Fruit fly (Drosophila melanogaster) whole organism, larva: ENCODE data around the gene RluA-1.

Experiments used
- noc ChIP-seq: fragments of 200-800 bp; sonication (Bioruptor generic); optimal IDR thresholded peaks from 3 replicates; lab custom pipeline; 2019; ENCODE audit warnings: missing biosample characterization, mild to moderate bottlenecking, missing genetic modification characterization, moderate library complexity

RluA-1 gene

dm6 chr2L:10474268-10474678 lies at the start of gene RluA-1:
TSS of gene RluA-1 (minus strand) at chr2L:10474349.
- TF ChIP-seq noc (tag; lab: Kevin White, UChicago): peak; percentile 71

dm6 chr2L:10522174-10522893 lies 48.2 kb upstream of the RluA-1 start:
- no peak for TF ChIP-seq noc (tag; lab: Kevin White, UChicago)

DNA sequence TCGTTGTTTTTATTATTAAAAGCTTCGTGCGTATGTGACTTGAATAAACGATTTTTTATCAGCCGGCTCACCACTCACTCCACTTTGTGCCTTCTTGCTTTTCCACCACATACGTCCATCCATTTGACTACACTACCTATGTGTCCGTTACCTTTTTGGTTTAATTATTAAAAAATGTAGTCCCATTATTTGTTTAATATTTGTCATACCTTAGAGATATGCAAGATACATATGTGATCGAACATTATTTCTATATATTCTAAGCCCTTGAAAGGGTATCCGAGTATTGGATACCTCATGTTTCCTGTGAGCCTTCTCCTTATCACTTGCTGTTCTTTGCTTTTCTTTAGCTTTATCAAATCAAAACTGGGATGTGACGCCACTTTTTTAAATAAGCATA lies 45.1 kb upstream of the RluA-1 start:
- TF ChIP-seq noc (tag; lab: Kevin White, UChicago): peak; percentile 64

DNA sequence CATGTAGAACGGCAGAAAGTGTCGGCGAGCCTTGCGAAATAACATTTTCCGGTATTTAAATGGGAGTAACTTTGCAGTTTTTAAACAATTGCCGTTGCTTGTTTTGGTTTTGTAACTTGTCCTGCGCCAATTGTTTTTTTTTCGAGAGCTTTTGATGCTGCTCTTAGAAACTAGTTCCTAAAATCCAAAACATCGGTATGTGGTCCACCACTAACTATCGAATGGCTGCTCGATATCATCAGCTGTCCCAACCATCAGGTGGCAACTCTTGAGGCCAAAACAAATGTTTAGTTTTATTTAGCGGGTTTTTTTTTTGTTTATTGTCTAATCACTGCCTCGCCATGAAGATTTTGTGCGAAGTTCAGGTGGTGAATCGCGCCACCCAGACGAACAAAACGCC lies 42.9 kb upstream of the RluA-1 start, which contains the start of the genes Fatp1 and Lrr47:
Gene Fatp1, minus strand, starts transcription at position 134 of the 400 bp plus-strand sequence.
Gene Lrr47, plus strand, starts transcription at position 251 of the 400 bp plus-strand sequence.
- no peak for TF ChIP-seq noc (tag; lab: Kevin White, UChicago)

DNA sequence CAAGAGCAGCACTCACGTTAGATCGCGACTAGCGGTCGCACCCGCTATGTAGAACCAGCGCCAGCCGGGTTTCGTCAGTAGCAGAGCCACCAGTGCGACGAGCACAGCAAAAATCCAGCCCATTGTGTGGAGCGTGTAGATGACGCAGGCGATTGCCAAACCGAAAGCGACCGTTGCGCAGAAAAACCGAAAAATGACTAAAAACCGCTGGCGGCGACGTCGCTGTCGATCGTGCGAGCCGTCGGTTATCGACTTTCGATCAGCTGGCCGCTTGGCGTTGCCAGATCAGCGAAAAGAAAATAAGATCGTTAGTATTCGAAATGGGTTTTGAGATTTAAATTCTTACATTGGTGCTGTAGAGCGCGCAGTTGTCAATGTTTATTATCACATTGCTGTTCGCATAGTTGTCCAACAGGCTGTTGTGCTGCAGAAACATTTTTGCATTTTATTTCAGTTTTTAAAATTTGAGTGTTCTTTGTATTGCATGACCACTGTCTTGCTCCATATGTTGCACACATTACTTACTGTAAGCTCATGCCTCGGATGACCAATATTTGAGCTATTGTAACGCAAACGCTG lies 42.4 kb upstream of the RluA-1 start:
- TF ChIP-seq noc (tag; lab: Kevin White, UChicago): peak; percentile 39

DNA sequence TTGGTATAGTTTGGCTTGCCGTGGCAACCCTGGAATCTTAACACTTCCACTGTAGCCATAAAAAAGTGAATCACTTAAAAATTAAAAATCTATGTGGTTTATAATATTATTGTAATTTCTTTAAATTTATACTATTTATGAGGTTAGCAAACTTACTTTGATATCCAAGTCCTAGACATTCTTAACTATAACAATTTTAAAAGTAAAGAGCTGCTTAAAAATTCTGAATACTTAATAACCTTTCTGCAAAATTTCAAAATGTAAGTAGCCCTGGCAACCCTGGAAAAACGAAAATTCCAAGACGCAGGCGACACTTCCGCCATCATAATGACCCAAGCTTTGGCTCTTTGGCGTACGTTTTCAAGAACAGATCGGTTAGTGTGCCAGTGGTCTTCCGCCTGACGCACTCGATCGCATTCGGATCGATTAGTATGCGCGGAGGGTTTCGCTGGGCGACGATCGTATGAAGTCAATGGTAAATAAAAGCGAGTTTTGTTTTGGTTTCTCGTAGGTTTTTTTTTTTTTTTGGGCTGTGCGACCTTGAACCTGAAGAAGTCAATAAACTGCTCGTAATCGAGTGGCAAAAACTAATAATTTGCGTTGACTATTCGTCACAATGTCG lies 41.5 kb upstream of the RluA-1 start:
- no peak for TF ChIP-seq noc (tag; lab: Kevin White, UChicago)

DNA sequence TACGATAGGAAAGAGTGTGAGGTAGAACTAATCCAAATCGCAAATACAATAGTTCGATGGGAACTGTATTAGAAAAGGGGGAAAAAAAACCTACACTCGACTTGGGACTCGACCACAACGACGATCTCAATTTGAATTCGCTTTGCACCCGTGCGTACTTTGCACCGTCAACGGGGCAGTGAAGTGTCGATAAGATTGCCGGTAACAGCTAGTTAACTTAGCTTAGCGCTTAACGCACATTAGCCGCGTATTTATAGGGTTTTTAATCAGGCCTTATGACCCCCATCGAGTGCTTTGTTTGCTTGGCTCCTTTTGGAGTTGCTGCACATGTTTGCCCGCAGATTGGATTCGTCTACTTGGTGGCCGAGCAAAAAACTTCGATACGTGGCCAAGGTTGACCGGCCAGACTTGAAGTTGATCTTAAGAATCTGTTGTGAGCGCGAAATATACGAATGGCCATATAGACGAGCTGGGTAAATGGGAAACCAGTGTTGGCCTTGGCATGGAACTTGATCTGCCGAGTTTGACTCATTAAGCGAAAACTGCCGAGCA lies 40.5 kb upstream of the RluA-1 start:
- no peak for TF ChIP-seq noc (tag; lab: Kevin White, UChicago)

DNA sequence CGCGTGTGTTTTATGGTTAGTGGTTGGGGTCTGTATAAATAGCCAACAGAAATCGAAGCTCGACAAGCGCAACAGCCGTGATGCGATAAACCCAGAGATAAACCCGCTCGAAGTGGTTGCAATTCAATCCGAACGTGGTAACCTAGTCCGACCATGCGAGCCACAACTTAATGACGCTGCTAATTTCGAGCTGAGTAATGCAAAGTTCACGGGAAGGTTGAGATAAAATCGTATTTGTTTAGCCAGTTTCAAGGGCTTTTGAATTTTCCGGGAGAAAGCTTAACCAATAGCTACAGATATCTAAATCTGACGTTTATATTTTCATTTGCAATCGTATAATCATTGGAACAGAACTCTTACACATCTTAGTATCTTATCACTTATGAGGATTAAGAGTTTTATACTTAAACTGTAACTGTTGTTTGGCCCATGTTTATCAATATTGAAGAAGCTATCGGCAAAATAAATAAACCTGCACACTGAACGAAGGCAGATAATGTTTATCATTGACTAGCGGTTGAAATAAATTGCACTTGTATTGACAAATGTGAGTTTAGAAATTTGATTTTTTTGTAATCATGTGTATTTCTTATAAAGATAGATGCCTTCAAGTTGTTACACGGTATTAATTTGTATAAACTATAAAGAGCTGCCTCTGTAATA lies 39.8 kb upstream of the RluA-1 start:
- no peak for TF ChIP-seq noc (tag; lab: Kevin White, UChicago)

DNA sequence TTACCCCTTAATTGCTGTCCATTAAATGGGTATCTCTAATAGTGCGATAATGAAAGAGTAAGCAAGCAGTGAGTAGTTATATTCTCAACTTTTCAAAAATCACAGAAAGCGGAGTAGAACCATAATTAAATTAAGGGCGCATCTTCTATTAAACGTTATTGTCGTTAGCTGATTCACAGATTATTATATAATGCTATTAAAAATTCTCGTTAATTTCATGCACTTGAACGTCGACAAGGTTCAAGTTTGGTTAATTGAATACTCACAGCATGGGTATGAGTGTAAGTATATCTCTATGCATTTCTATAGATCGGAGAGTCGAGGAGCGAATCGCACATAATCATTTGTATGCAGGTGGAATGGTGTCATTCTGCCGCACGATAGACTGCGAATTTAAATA lies 36.7 kb upstream of the RluA-1 start:
- TF ChIP-seq noc (tag; lab: Kevin White, UChicago): no peak

DNA sequence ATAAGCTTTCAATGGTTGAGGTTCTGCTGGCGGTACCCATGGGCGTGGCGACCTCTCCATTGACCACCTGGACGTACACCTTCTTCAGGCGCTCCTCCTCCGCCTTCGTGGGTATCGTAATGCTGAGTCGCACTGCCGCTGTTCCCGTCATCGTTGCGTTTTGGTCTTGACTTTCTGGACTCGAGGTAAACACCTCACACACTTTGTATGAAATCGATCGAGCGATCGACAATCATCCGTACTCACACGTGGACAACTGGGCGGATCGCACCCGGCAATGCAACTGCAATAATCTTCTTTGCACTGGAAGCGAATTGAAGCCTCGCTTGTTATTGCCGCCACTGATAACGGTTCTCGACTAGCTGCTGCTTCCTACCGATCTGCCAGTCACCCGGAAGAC lies 35.9 kb upstream of the RluA-1 start, which contains the start of gene CG7384:
Gene CG7384, minus strand, starts transcription at position 366 of the 400 bp plus-strand sequence.
- TF ChIP-seq noc (tag; lab: Kevin White, UChicago): no peak

DNA sequence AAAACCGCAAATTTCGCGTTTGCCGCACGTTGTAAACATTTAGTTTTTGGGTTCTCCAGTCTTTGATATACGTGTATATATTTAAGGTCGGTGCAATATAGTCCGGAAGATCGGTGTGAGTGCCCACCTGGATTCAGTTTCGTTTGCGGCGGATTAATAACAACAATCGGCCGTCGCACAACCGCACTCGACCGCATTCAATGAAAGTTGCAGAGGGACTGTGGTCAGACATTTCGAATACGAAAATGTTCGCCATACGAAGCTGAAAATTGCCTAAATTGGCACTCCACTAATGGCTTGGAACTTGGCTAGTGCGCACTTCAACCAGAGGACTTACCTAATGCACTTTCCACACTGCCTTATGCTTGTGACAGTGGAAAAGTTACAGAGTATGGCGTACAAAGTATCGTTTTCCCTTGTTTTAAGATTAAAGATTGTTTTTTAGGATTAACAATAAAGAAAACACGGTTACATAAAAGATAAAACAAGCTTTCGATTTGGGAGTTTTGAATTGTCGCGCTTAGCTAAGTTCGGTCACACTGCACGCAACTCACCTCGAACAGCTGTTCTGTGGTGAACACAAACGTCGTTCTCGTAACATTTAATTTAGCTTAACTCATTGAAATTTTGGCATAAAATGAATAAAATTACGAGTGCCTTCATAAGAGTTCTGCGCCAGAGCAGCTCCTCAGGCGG lies 32.6 kb upstream of the RluA-1 start, which contains the start of the genes Myo31DF and CG6094:
Gene Myo31DF, minus strand, starts transcription at position 223 of the 696 bp plus-strand sequence.
Gene CG6094, plus strand, starts transcription at position 525 of the 696 bp plus-strand sequence.
- TF ChIP-seq noc (tag; lab: Kevin White, UChicago): peak; percentile 30

dm6 chr2L:10505345-10505744 lies 31.2 kb upstream of the RluA-1 start:
- no peak for TF ChIP-seq noc (tag; lab: Kevin White, UChicago)

- no peak for TF ChIP-seq noc (tag; lab: Kevin White, UChicago)
Observed at dm6 chr2L:10504895-10505294, 30.7 kb upstream of the RluA-1 start.

- TF ChIP-seq noc (tag; lab: Kevin White, UChicago): no peak
Observed at dm6 chr2L:10503356-10503977, 29.3 kb upstream of the RluA-1 start.
